Worm (Caenorhabditis elegans) whole organism, mixed stage, embryonic: ENCODE data around the gene rpb-2.
"Not testable (repeated sequence)": the region's sequence is repeated elsewhere in the genome, so short reads cannot be mapped to it uniquely, and the experiment has no call there.

ENCODE experiments used
- blmp-1 ChIP-seq: fragments of 150-350 bp; optimal IDR thresholded peaks from 2 replicates; lab custom pipeline; 2014; ENCODE audit warnings: missing biosample characterization, missing genetic modification characterization
- ces-1 ChIP-seq: fragments of 150-350 bp; optimal IDR thresholded peaks from 2 replicates; lab custom pipeline; 2014; ENCODE audit warnings: missing biosample characterization, missing genetic modification reagents, missing genetic modification characterization
- drap-1 ChIP-seq: fragments of 200-800 bp; sonication (Bioruptor generic); optimal IDR thresholded peaks from 3 replicates; lab custom pipeline; 2018; ENCODE audit warnings: mild to moderate bottlenecking, missing genetic modification characterization, missing compliant biosample characterization
- elt-1 ChIP-seq: sonication (generic microtip); optimal IDR thresholded peaks from 2 replicates; lab custom pipeline; 2017; ENCODE audit warnings: missing genetic modification characterization, mild to moderate bottlenecking, missing compliant biosample characterization, antibody characterized with exemption, moderate library complexity, borderline replicate concordance; ENCODE audit not compliant: insufficient read depth
- elt-3 ChIP-seq: fragments of 150-350 bp; optimal IDR thresholded peaks from 2 replicates; lab custom pipeline; 2014; ENCODE audit warnings: missing biosample characterization, missing genetic modification characterization
- flh-1 ChIP-seq: fragments of 200-800 bp; sonication (Bioruptor generic); optimal IDR thresholded peaks from 2 replicates; lab custom pipeline; 2018; ENCODE audit warnings: mild to moderate bottlenecking, missing genetic modification characterization, moderate library complexity, missing compliant biosample characterization
- mab-5 ChIP-seq: fragments of 150-350 bp; optimal IDR thresholded peaks from 2 replicates; lab custom pipeline; 2014; ENCODE audit warnings: missing biosample characterization, missing genetic modification characterization
- nhr-12 ChIP-seq: fragments of 150-350 bp; optimal IDR thresholded peaks from 2 replicates; lab custom pipeline; 2014; ENCODE audit warnings: missing biosample characterization, missing genetic modification characterization
- nhr-237 ChIP-seq: fragments of 150-350 bp; optimal IDR thresholded peaks from 2 replicates; lab custom pipeline; 2014; ENCODE audit warnings: missing biosample characterization, missing genetic modification characterization
- nhr-28 ChIP-seq: fragments of 150-350 bp; optimal IDR thresholded peaks from 2 replicates; lab custom pipeline; 2014; ENCODE audit warnings: missing biosample characterization, missing genetic modification characterization
- nhr-76 ChIP-seq: sonication (generic microtip); optimal IDR thresholded peaks from 2 replicates; lab custom pipeline; 2017; ENCODE audit warnings: missing biosample characterization, missing genetic modification characterization
- unc-62 ChIP-seq: fragments of 150-350 bp; optimal IDR thresholded peaks from 2 replicates; lab custom pipeline; 2014; ENCODE audit warnings: missing biosample characterization, missing genetic modification reagents, missing genetic modification characterization

- not testable (repeated sequence) for TF ChIP-seq nhr-237 (tag; lab: Kevin White, UChicago); flh-1 (GFP tag; lab: Kevin White, UChicago); ces-1 (GFP tag; lab: Kevin White, UChicago); mab-5; blmp-1 (tag; lab: Kevin White, UChicago); elt-1 (tag; lab: Kevin White, UChicago); nhr-76 (tag; lab: Kevin White, UChicago); unc-62 (GFP tag; lab: Kevin White, UChicago); drap-1 (GFP tag; lab: Kevin White, UChicago); nhr-12 (tag; lab: Kevin White, UChicago); elt-3 (tag; lab: Kevin White, UChicago); nhr-28 (tag; lab: Kevin White, UChicago)
Measured at ce11 chrIII:4922020-4922419, 17.3 kb upstream of the rpb-2 start, which contains the start of gene mmab-1.
